Fruit fly (Drosophila melanogaster) whole organism, embryonic: Measurements from ENCODE around the gene CG3841.

Source experiments
- Ada2b ChIP-seq: fragments of 200-800 bp; sonication (Bioruptor generic); IDR thresholded peaks from 2 replicates; pipeline ENCODE4 v1.3.6; 2022; ENCODE audit warnings: missing biosample characterization, missing genetic modification characterization
- Adf1 ChIP-seq: fragments of 200-800 bp; sonication (Bioruptor generic); IDR thresholded peaks from 2 replicates; pipeline ENCODE4 v1.3.6; 2022; ENCODE audit warnings: missing biosample characterization, missing genetic modification characterization
- Bdp1 ChIP-seq: fragments of 200-800 bp; sonication (Bioruptor generic); optimal IDR thresholded peaks from 3 replicates; lab custom pipeline; 2016; ENCODE audit warnings: missing biosample characterization, missing genetic modification characterization
- CG10147 ChIP-seq: fragments of 200-800 bp; sonication (Bioruptor generic); optimal IDR thresholded peaks from 2 replicates; lab custom pipeline; 2019; ENCODE audit warnings: missing biosample characterization, mild to moderate bottlenecking, missing genetic modification characterization, moderate library complexity
- CG11504 ChIP-seq: fragments of 200-800 bp; sonication (Bioruptor generic); optimal IDR thresholded peaks from 3 replicates; lab custom pipeline; 2019; ENCODE audit warnings: missing biosample characterization, mild to moderate bottlenecking, missing genetic modification characterization, moderate library complexity
- CG11696 ChIP-seq: fragments of 200-800 bp; sonication (Bioruptor generic); IDR thresholded peaks from 2 replicates; pipeline ENCODE4 v1.3.6; 2022; ENCODE audit warnings: missing biosample characterization, missing genetic modification characterization
- CG15514 ChIP-seq: fragments of 200-800 bp; sonication (Bioruptor generic); optimal IDR thresholded peaks from 3 replicates; lab custom pipeline; 2017; ENCODE audit warnings: missing biosample characterization, missing genetic modification characterization, mild to moderate bottlenecking, moderate library complexity, missing genetic modification reagents
- CG1647 ChIP-seq: fragments of 200-800 bp; sonication (Bioruptor generic); optimal IDR thresholded peaks from 3 replicates; lab custom pipeline; 2016; ENCODE audit warnings: missing biosample characterization, missing genetic modification characterization
- CG16815 ChIP-seq: fragments of 200-800 bp; sonication (Bioruptor generic); optimal IDR thresholded peaks from 3 replicates; lab custom pipeline; 2017; ENCODE audit warnings: missing biosample characterization, mild to moderate bottlenecking, missing genetic modification characterization
- CG1792 ChIP-seq: fragments of 200-800 bp; sonication (Bioruptor generic); optimal IDR thresholded peaks from 2 replicates; lab custom pipeline; 2016; ENCODE audit warnings: missing biosample characterization, missing genetic modification characterization
- CG18599 ChIP-seq: fragments of 200-800 bp; sonication (Bioruptor generic); optimal IDR thresholded peaks from 3 replicates; lab custom pipeline; 2017; ENCODE audit warnings: missing biosample characterization, missing genetic modification characterization, mild to moderate bottlenecking, moderate library complexity, missing genetic modification reagents
- CG2678 ChIP-seq: fragments of 200-800 bp; sonication (Bioruptor generic); optimal IDR thresholded peaks from 3 replicates; lab custom pipeline; 2019; ENCODE audit warnings: missing biosample characterization, mild to moderate bottlenecking, missing genetic modification characterization, moderate library complexity
- CG2889 ChIP-seq: fragments of 200-800 bp; sonication (Bioruptor generic); IDR thresholded peaks from 3 replicates; pipeline ENCODE4 v1.3.6; 2022; ENCODE audit warnings: missing biosample characterization, missing genetic modification characterization
- CG7745 ChIP-seq: fragments of 200-800 bp; sonication (Bioruptor generic); optimal IDR thresholded peaks from 2 replicates; lab custom pipeline; 2018; ENCODE audit warnings: missing biosample characterization, mild to moderate bottlenecking, missing genetic modification characterization, moderate library complexity
- CG7786 ChIP-seq: fragments of 200-800 bp; sonication (Bioruptor generic); optimal IDR thresholded peaks from 2 replicates; lab custom pipeline; 2016; ENCODE audit warnings: missing biosample characterization, missing genetic modification characterization
- CG8359 ChIP-seq: fragments of 200-800 bp; sonication (Bioruptor generic); optimal IDR thresholded peaks from 2 replicates; lab custom pipeline; 2017; ENCODE audit warnings: missing biosample characterization, mild to moderate bottlenecking, missing genetic modification characterization, borderline replicate concordance
- CG8765 ChIP-seq: fragments of 200-800 bp; sonication (Bioruptor generic); IDR thresholded peaks from 2 replicates; pipeline ENCODE4 v1.3.6; 2022; ENCODE audit warnings: missing biosample characterization, missing genetic modification characterization
- CG8924 ChIP-seq: fragments of 200-800 bp; optimal IDR thresholded peaks from 3 replicates; lab custom pipeline; 2019; ENCODE audit warnings: missing biosample characterization, mild to moderate bottlenecking, missing genetic modification characterization, moderate library complexity
- CG9932 ChIP-seq: fragments of 200-800 bp; sonication (Bioruptor generic); IDR thresholded peaks from 2 replicates; pipeline ENCODE4 v1.3.6; 2022; ENCODE audit warnings: missing biosample characterization, missing genetic modification characterization
- Deaf1 ChIP-seq: fragments of 200-800 bp; optimal IDR thresholded peaks from 3 replicates; lab custom pipeline; 2019; ENCODE audit warnings: missing biosample characterization, mild to moderate bottlenecking, missing genetic modification characterization, moderate library complexity
- Dll ChIP-seq: fragments of 200-800 bp; sonication (Bioruptor generic); IDR thresholded peaks from 4 replicates; pipeline ENCODE4 v1.3.6; 2022; ENCODE audit warnings: missing biosample characterization, missing genetic modification characterization; ENCODE audit not compliant: partially characterized antibody
- Dref ChIP-seq: fragments of 200-800 bp; sonication (Bioruptor generic); IDR thresholded peaks from 2 replicates; pipeline ENCODE4 v1.3.6; 2022; ENCODE audit warnings: missing biosample characterization, missing genetic modification characterization
- E2f2 ChIP-seq: fragments of 200-800 bp; sonication (Bioruptor generic); IDR thresholded peaks from 2 replicates; pipeline ENCODE4 v1.3.6; 2022; ENCODE audit warnings: missing biosample characterization, missing genetic modification characterization
- Fer3 ChIP-seq: fragments of 200-800 bp; sonication (Bioruptor generic); optimal IDR thresholded peaks from 2 replicates; lab custom pipeline; 2018; ENCODE audit warnings: missing biosample characterization, mild to moderate bottlenecking, missing genetic modification characterization, moderate library complexity
- Hmr ChIP-seq: fragments of 200-800 bp; sonication (Bioruptor generic); optimal IDR thresholded peaks from 3 replicates; lab custom pipeline; 2017; ENCODE audit warnings: mild to moderate bottlenecking, missing biosample characterization, missing genetic modification reagents, missing genetic modification characterization
- Lpt ChIP-seq: fragments of >200 bp; optimal IDR thresholded peaks from 2 replicates; lab custom pipeline; 2018; ENCODE audit warnings: missing biosample characterization, missing genetic modification characterization
- Med ChIP-seq: fragments of 200-800 bp; sonication (Bioruptor generic); peaks from one replicate; lab custom pipeline; 2016; ENCODE audit warnings: missing biosample characterization, missing genetic modification characterization, mild to moderate bottlenecking, inconsistent platforms, moderate library complexity
- Mrtf ChIP-seq: fragments of 200-800 bp; sonication (Bioruptor generic); IDR thresholded peaks from 3 replicates; pipeline ENCODE4 v1.3.6; 2022; ENCODE audit warnings: missing biosample characterization, missing genetic modification characterization
- Nf-YB ChIP-seq: fragments of 200-800 bp; sonication (Bioruptor generic); optimal IDR thresholded peaks from 3 replicates; lab custom pipeline; 2019; ENCODE audit warnings: missing biosample characterization, mild to moderate bottlenecking, missing genetic modification characterization, moderate library complexity
- NfI ChIP-seq: fragments of 200-800 bp; sonication (Bioruptor generic); optimal IDR thresholded peaks from 3 replicates; lab custom pipeline; 2018; ENCODE audit warnings: missing biosample characterization, mild to moderate bottlenecking, missing genetic modification characterization, moderate library complexity
- Optix ChIP-seq: fragments of 200-800 bp; sonication (Bioruptor generic); IDR thresholded peaks from 3 replicates; pipeline ENCODE4 v1.3.6; 2022; ENCODE audit warnings: missing biosample characterization, missing genetic modification characterization
- Ravus ChIP-seq: fragments of 200-800 bp; sonication (Bioruptor generic); IDR thresholded peaks from 2 replicates; pipeline ENCODE4 v1.3.6; 2022; ENCODE audit warnings: missing biosample characterization, missing genetic modification characterization
- Sox100B ChIP-seq: fragments of 200-800 bp; sonication (Bioruptor generic); optimal IDR thresholded peaks from 3 replicates; lab custom pipeline; 2018; ENCODE audit warnings: missing biosample characterization, mild to moderate bottlenecking, missing genetic modification characterization
- Sry-β ChIP-seq: fragments of 200-800 bp; sonication (Bioruptor generic); optimal IDR thresholded peaks from 2 replicates; lab custom pipeline; 2018; ENCODE audit warnings: missing biosample characterization, mild to moderate bottlenecking, missing genetic modification characterization, moderate library complexity
- Ssrp ChIP-seq: fragments of 200-800 bp; sonication (Bioruptor generic); optimal IDR thresholded peaks from 2 replicates; lab custom pipeline; 2018; ENCODE audit warnings: missing biosample characterization, mild to moderate bottlenecking, missing genetic modification characterization, moderate library complexity
- Stat92E ChIP-seq, 3 experiments: fragments of >200 bp in 2 of 3; fragments of 200-800 bp in 1 of 3; sonication (Bioruptor generic) in 1 of 3; optimal IDR thresholded peaks; 2 replicates each; lab custom pipeline; 2017 to 2019; ENCODE audit warnings: missing biosample characterization in 3 of 3, missing genetic modification characterization in 3 of 3, mild to moderate bottlenecking in 1 of 3, moderate library complexity in 1 of 3
- ac ChIP-seq: fragments of 200-800 bp; sonication (Bioruptor generic); optimal IDR thresholded peaks from 3 replicates; lab custom pipeline; 2017; ENCODE audit warnings: missing biosample characterization, mild to moderate bottlenecking, missing genetic modification characterization
- cwo ChIP-seq: fragments of 200-800 bp; sonication (Bioruptor generic); optimal IDR thresholded peaks from 3 replicates; lab custom pipeline; 2017; ENCODE audit warnings: missing biosample characterization, missing genetic modification characterization, mild to moderate bottlenecking, moderate library complexity, missing genetic modification reagents
- dm ChIP-seq: fragments of 200-800 bp; sonication (Bioruptor generic); optimal IDR thresholded peaks from 3 replicates; lab custom pipeline; 2016; ENCODE audit warnings: missing biosample characterization, missing genetic modification characterization
- ems ChIP-seq: fragments of 200-800 bp; sonication (Bioruptor generic); optimal IDR thresholded peaks from 3 replicates; lab custom pipeline; 2016; ENCODE audit warnings: missing biosample characterization, missing genetic modification characterization
- maf-S ChIP-seq: fragments of 200-800 bp; sonication (Bioruptor generic); optimal IDR thresholded peaks from 2 replicates; lab custom pipeline; 2016; ENCODE audit warnings: missing biosample characterization, missing genetic modification characterization
- nom ChIP-seq: fragments of 200-800 bp; sonication (Bioruptor generic); optimal IDR thresholded peaks from 2 replicates; lab custom pipeline; 2017; ENCODE audit warnings: missing biosample characterization, missing genetic modification characterization, mild to moderate bottlenecking, moderate library complexity, missing genetic modification reagents
- sc ChIP-seq, 3 experiments: fragments of >200 bp in 2 of 3; fragments of 200-800 bp in 1 of 3; sonication (Bioruptor generic) in 1 of 3; optimal IDR thresholded peaks; 2 replicates in 2 of 3; 3 replicates in 1 of 3; lab custom pipeline; 2017; ENCODE audit warnings: mild to moderate bottlenecking in 1 of 3, missing biosample characterization in 1 of 3, missing genetic modification characterization in 1 of 3, missing genetic modification reagents in 1 of 3
- sima ChIP-seq: fragments of 200-800 bp; sonication (Bioruptor generic); optimal IDR thresholded peaks from 2 replicates; lab custom pipeline; 2016; ENCODE audit warnings: missing biosample characterization, missing genetic modification characterization
- slbo ChIP-seq: fragments of 200-800 bp; sonication (Bioruptor generic); IDR thresholded peaks from 2 replicates; pipeline ENCODE4 v1.3.6; 2022; ENCODE audit warnings: missing biosample characterization, missing genetic modification characterization
- stwl ChIP-seq: fragments of 200-800 bp; sonication (Bioruptor generic); optimal IDR thresholded peaks from 3 replicates; lab custom pipeline; 2018; ENCODE audit warnings: missing biosample characterization, mild to moderate bottlenecking, missing genetic modification characterization, moderate library complexity
- trh ChIP-seq: fragments of 200-800 bp; sonication (Bioruptor generic); optimal IDR thresholded peaks from 2 replicates; lab custom pipeline; 2016; ENCODE audit warnings: missing biosample characterization, missing genetic modification characterization
- ttk ChIP-seq: fragments of 200-800 bp; sonication (Bioruptor generic); IDR thresholded peaks from 2 replicates; pipeline ENCODE4 v2.1.2; 2022; ENCODE audit warnings: missing biosample characterization, missing genetic modification characterization
- zen ChIP-seq: fragments of 200-800 bp; sonication (Bioruptor generic); optimal IDR thresholded peaks from 3 replicates; lab custom pipeline; 2018; ENCODE audit warnings: missing biosample characterization, mild to moderate bottlenecking, missing genetic modification characterization, moderate library complexity
- zfh1 ChIP-seq: fragments of 200-800 bp; sonication (Bioruptor generic); IDR thresholded peaks from 3 replicates; pipeline ENCODE4 v1.3.6; 2022; ENCODE audit warnings: missing biosample characterization, missing genetic modification characterization

Gene CG3841

DNA sequence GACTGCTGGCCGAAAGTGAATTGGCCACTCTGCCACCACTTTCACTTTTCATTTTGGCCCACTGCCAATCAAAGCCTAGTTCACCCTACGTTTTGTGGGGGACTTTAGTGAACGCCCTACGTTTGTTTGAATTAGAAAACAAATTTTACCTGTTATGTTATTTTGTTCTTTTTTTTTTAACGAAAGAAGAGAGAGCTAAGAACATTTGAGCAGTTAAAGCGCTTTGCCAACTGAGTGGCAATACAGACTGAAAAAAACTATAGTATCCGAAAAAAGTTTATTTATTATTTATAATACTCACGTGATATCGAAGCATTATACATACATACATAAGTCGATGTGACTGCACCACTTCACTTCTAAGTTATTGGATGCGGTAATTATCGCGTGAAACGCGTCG is 28.6 kb downstream of the CG3841 start (continued):
- TF ChIP-seq CG7786 (GFP tag; lab: Kevin White, UChicago) (no peak), CG11504 (tag; lab: Kevin White, UChicago) (peak; percentile 61), CG8765 (GFP tag; lab: Robert Waterston, UW) (no peak), E2f2 (GFP tag; lab: Robert Waterston, UW) (0 out of 2 replicates have a peak, but pooled peaks have one; percentile 32), ac (GFP tag; lab: Kevin White, UChicago) (no peak), CG2889 (GFP tag; lab: Robert Waterston, UW) (no peak), CG8359 (no peak), ems (GFP tag; lab: Kevin White, UChicago) (no peak), Nf-YB (GFP tag; lab: Kevin White, UChicago) (no peak), Hmr (GFP tag; lab: Kevin White, UChicago) (peak; percentile 34), CG9932 (0 out of 2 replicates have a peak, but pooled peaks have one; percentile 10), Bdp1 (no peak), Deaf1 (tag; lab: Kevin White, UChicago) (no peak), Dll (GFP tag; lab: Robert Waterston, UW) (no peak), Dref (GFP tag; lab: Robert Waterston, UW) (no peak), zfh1 (GFP tag; lab: Robert Waterston, UW) (no peak), dm (no peak), Sox100B (GFP tag; lab: Kevin White, UChicago) (peak; percentile 31), sc (optimal IDR thresholded peaks at IDR 0.05; lab: Kevin White, UChicago) (no peak), sc (GFP tag; optimal IDR thresholded peaks at IDR 0.05; lab: Kevin White, UChicago) (no peak), trh (no peak), Ravus (GFP tag; lab: Robert Waterston, UW) (no peak), nom (GFP tag; lab: Kevin White, UChicago) (no peak), ttk (GFP tag; lab: Robert Waterston, UW) (no peak), CG18599 (GFP tag; lab: Kevin White, UChicago) (peak; percentile 38), CG10147 (GFP tag; lab: Kevin White, UChicago) (no peak), CG11696 (GFP tag; lab: Robert Waterston, UW) (no peak), CG2678 (tag; lab: Kevin White, UChicago) (peak; percentile 48), NfI (GFP tag; lab: Kevin White, UChicago) (peak; percentile 18), Optix (GFP tag; lab: Robert Waterston, UW) (no peak), CG15514 (GFP tag; lab: Kevin White, UChicago) (no peak), slbo (GFP tag; lab: Robert Waterston, UW) (peak; percentile 17; the same call in 1 of the 2 replicates), zen (tag; lab: Kevin White, UChicago) (no peak), CG7745 (tag; lab: Kevin White, UChicago) (no peak), CG16815 (no peak), Stat92E (GFP tag; optimal IDR thresholded peaks at IDR 0.05; lab: Kevin White, UChicago) (no peak), Mrtf (GFP tag; lab: Robert Waterston, UW) (no peak), sima (GFP tag; lab: Kevin White, UChicago) (no peak), maf-S (GFP tag; lab: Kevin White, UChicago) (no peak), Sry-β (GFP tag; lab: Kevin White, UChicago) (no peak), stwl (tag; lab: Kevin White, UChicago) (no peak), cwo (GFP tag; lab: Kevin White, UChicago) (peak; percentile 58), Lpt (GFP tag; lab: Kevin White, UChicago) (no peak), Med (peak; percentile 27), CG1647 (GFP tag; lab: Kevin White, UChicago) (no peak), Adf1 (GFP tag; lab: Robert Waterston, UW) (no peak), Ssrp (no peak), Ada2b (GFP tag; lab: Robert Waterston, UW) (0 out of 2 replicates have a peak, but pooled peaks have one; percentile 18), CG8924 (tag; lab: Kevin White, UChicago) (no peak), Fer3 (peak; percentile 28), CG1792 (no peak)
